Fruit fly (Drosophila melanogaster): ENCODE measurements around the gene CG3437.

DNA sequence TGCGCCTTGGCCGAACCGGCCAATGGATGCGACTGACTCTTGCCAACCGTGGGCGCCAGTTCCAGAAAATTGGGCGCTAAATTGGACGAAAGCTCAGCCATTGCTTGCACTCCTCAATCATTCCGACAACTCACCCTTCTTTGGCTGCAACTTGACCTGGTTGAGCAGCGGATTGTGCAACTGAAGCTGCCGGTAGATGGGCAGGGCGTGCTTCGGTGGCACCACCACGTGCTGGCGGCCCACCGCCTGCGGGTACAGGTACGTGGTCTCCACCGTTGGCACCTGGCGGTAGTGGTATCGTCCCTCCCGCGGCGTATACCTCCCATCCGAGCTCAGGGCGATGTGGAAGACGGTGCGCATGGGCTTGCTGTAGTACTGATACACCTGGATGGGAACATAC, 33.0 kb upstream of the CG3437 start:
- TF ChIP-seq psq (optimal IDR thresholded peaks at IDR 0.05) (no peak), insv (optimal IDR thresholded peaks at IDR 0.05) (no peak), Sin3A (optimal IDR thresholded peaks at IDR 0.05) (no peak), Myc (optimal IDR thresholded peaks at IDR 0.05) (no peak)

Data from Kc167 (cell line).